Fruit fly (Drosophila melanogaster): ENCODE measurements around the gene CG31199.

DNA sequence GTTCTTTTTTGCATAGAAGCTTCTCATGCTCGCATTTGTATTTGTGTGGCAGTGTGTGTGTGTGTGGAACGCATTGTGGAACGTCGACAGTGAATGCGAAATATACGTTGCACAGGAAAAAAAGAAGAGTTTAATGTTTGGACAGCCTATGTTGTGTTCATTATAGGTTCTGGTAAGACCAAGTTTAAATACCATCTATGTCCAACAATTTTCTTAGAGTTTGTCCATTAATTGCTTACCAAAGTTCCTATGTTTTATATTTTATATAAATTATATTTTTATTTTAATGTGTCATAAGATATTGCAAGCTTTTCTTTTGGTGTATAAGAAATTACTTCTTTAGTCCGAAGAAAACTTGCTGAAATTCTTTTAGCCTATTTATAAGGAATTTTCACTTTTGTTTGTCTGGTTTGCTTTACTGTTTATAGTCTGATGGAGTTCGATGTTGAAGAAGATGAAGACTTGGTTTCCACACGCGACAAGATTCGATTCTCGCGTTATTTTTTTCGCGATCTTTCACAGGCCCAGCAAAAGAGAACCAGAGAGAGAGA is 38.5 kb upstream of the CG31199 start:
- TF ChIP-seq EcR (GFP tag; optimal IDR thresholded peaks at IDR 0.05) (no peak), psq (optimal IDR thresholded peaks at IDR 0.05) (no peak), CG8478 (optimal IDR thresholded peaks at IDR 0.05) (no peak), usp (GFP tag; optimal IDR thresholded peaks at IDR 0.05) (no peak)

Data from whole organism.